Fruit fly (Drosophila melanogaster): ENCODE measurements around the gene CG3655.

DNA sequence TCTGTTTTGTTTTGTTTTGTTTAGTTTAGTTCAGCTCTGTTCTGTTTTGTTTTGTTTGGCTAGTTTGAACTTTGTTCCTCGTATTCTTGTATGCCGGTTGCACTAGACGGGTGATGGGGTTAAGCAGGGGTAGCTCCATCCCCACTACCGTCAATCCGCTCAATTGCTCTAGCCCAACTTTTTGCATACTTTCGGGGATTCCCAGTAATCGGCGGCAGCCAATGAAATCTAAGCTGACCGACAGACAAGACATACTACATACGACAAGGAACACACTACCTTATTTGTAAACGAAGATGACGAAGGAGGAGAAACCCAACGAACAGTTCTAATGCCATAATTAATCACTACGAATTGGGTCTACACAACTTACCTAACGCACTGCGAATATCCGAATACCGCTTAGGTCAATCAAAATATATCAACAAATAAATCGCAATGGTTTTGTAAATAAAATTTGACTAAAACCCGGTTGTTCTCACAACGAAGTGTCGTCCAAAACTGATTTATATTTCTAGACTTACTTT lies 27.3 kb upstream of the CG3655 start, which contains the start of gene eIF4E7:
- TF ChIP-seq usp (GFP tag; optimal IDR thresholded peaks at IDR 0.05) (no peak), Dll (optimal IDR thresholded peaks at IDR 0.05) (no peak), psq (optimal IDR thresholded peaks at IDR 0.05) (no peak)

Data from whole organism.